Worm (Caenorhabditis elegans): ENCODE measurements around the gene spp-13.

Gene spp-13

ce11 chrX:8386068-8386851 is 32.1 kb downstream of the spp-13 start (continued):
- TF ChIP-seq ztf-6 (GFP tag; IDR thresholded peaks at IDR 0.05) (no peak), hlh-26 (GFP tag; conservative IDR thresholded peaks at IDR 0.05) (no peak), pha-4 (tag; optimal IDR thresholded peaks at IDR 0.05) (no peak), lin-54 (GFP tag; optimal IDR thresholded peaks at IDR 0.05) (no peak), lsy-27 (tag; optimal IDR thresholded peaks at IDR 0.05; ENCODE audit: borderline replicate concordance, insufficient read depth) (no peak), ceh-27 (GFP tag; optimal IDR thresholded peaks at IDR 0.05) (no peak), F49E8.2 (tag; optimal IDR thresholded peaks at IDR 0.05; ENCODE audit: insufficient read depth) (no peak), egl-18 (GFP tag; IDR thresholded peaks at IDR 0.05) (no peak), madf-8 (GFP tag; conservative IDR thresholded peaks at IDR 0.05) (no peak), unc-130 (GFP tag; optimal IDR thresholded peaks at IDR 0.05) (no peak), F57C9.4 (tag; optimal IDR thresholded peaks at IDR 0.05) (no peak), ztf-25 (GFP tag; IDR thresholded peaks at IDR 0.05) (peak; percentile 67; the same call in 1 of the 2 replicates), nhr-80 (tag; optimal IDR thresholded peaks at IDR 0.05) (no peak), egrh-3 (GFP tag; IDR thresholded peaks at IDR 0.05) (peak; percentile 30), mxl-1 (tag; optimal IDR thresholded peaks at IDR 0.05) (peak; percentile 33), mel-28 (tag; optimal IDR thresholded peaks at IDR 0.05; ENCODE audit: borderline replicate concordance) (no peak), sptf-2 (GFP tag; optimal IDR thresholded peaks at IDR 0.05) (no peak), ets-4 (GFP tag; optimal IDR thresholded peaks at IDR 0.05) (no peak), lir-1 (GFP tag; conservative IDR thresholded peaks at IDR 0.05) (0 out of 2 replicates have a peak, but pooled peaks have one; percentile 34), rpc-1 (optimal IDR thresholded peaks at IDR 0.05) (peak; percentile 73), rpc-1 (tag; optimal IDR thresholded peaks at IDR 0.05) (peak; percentile 85), dox-1 (GFP tag; IDR thresholded peaks at IDR 0.05) (peak; percentile 65), attf-3 (GFP tag; conservative IDR thresholded peaks at IDR 0.05) (no peak), tlf-1 (GFP tag; optimal IDR thresholded peaks at IDR 0.05) (no peak), ceh-79 (tag; optimal IDR thresholded peaks at IDR 0.05) (no peak), B0035.1 (tag; optimal IDR thresholded peaks at IDR 0.05) (no peak), K12H6.12 (tag; optimal IDR thresholded peaks at IDR 0.05) (peak; percentile 21), aptf-2 (GFP tag; conservative IDR thresholded peaks at IDR 0.05) (no peak), ztf-18 (tag; optimal IDR thresholded peaks at IDR 0.05) (peak; percentile 20), K11D2.4 (GFP tag; IDR thresholded peaks at IDR 0.05) (peak; percentile 64), lin-40 (tag; optimal IDR thresholded peaks at IDR 0.05) (peak; percentile 36), bed-2 (GFP tag; IDR thresholded peaks at IDR 0.05) (no peak), tbx-9 (tag; optimal IDR thresholded peaks at IDR 0.05; ENCODE audit: borderline replicate concordance) (no peak), ceh-40 (GFP tag; IDR thresholded peaks at IDR 0.05) (peak; percentile 78; the same call in 1 of the 2 replicates), ZK185.1 (tag; optimal IDR thresholded peaks at IDR 0.05; ENCODE audit: poor library complexity, severe bottlenecking) (peak; percentile 44), hmg-1.2 (GFP tag; IDR thresholded peaks at IDR 0.05) (peak; percentile 78), lin-26 (GFP tag; IDR thresholded peaks at IDR 0.05) (peak; percentile 85), B0261.1 (tag; optimal IDR thresholded peaks at IDR 0.05) (peak; percentile 90), snpc-1.1 (tag; optimal IDR thresholded peaks at IDR 0.05; ENCODE audit: insufficient read depth) (peak; percentile 43), cebp-1 (GFP tag; IDR thresholded peaks at IDR 0.05) (peak; percentile 46; the same call in 1 of the 2 replicates), cebp-1 (tag; optimal IDR thresholded peaks at IDR 0.05) (peak; percentile 29), hrde-1 (tag; optimal IDR thresholded peaks at IDR 0.05; ENCODE audit: borderline replicate concordance) (no peak), ztf-26 (tag; optimal IDR thresholded peaks at IDR 0.05) (peak; percentile 7), madf-3 (GFP tag; IDR thresholded peaks at IDR 0.05) (no peak), repo-1 (tag; optimal IDR thresholded peaks at IDR 0.05) (no peak), snpc-3.4 (tag; optimal IDR thresholded peaks at IDR 0.05) (peak; percentile 45), Y53F4B.3 (GFP tag; IDR thresholded peaks at IDR 0.05) (no peak)
